Fruit fly (Drosophila melanogaster) whole organism, pupa: ENCODE results near the gene CG7884.

Source experiments
- CG13204 ChIP-seq: fragments of 200-800 bp; sonication (Bioruptor generic); optimal IDR thresholded peaks from 2 replicates; lab custom pipeline; 2018; ENCODE audit warnings: missing biosample characterization, mild to moderate bottlenecking, missing genetic modification characterization, moderate library complexity
- CG17806 ChIP-seq: fragments of 200-800 bp; sonication (Bioruptor generic); optimal IDR thresholded peaks from 2 replicates; lab custom pipeline; 2018; ENCODE audit warnings: missing biosample characterization, mild to moderate bottlenecking, missing genetic modification characterization, moderate library complexity
- CG32121 ChIP-seq: fragments of 200-800 bp; sonication (Bioruptor generic); IDR thresholded peaks from 2 replicates; pipeline ENCODE4 v1.3.6; 2022; ENCODE audit warnings: missing biosample characterization, missing genetic modification characterization
- CG34367 ChIP-seq: fragments of 200-800 bp; sonication (Bioruptor generic); optimal IDR thresholded peaks from 2 replicates; lab custom pipeline; 2018; ENCODE audit warnings: missing biosample characterization, mild to moderate bottlenecking, missing genetic modification characterization

dm6 chrX:19261071-19261470 lies 40.6 kb downstream of the CG7884 start, which contains the start of gene rictor:
- TF ChIP-seq CG13204 (GFP tag; lab: Kevin White, UChicago) (no peak), CG32121 (GFP tag; lab: Robert Waterston, UW) (no peak), CG17806 (tag; lab: Kevin White, UChicago) (no peak), CG34367 (tag; lab: Kevin White, UChicago) (no peak)
